Fruit fly (Drosophila melanogaster) whole organism, wandering third instar larva: ENCODE data around the gene parvin.

Experiments
- Dfd ChIP-seq: fragments of >200 bp; optimal IDR thresholded peaks from 2 replicates; lab custom pipeline; 2017; ENCODE audit warnings: missing biosample characterization, missing genetic modification characterization
- Rel ChIP-seq, 2 experiments: fragments of 200-800 bp; sonication (Bioruptor generic) in 1 of 2; optimal IDR thresholded peaks; 2 replicates in 1 of 2; 3 replicates in 1 of 2; lab custom pipeline; 2016 to 2019; ENCODE audit warnings: mild to moderate bottlenecking in 2 of 2, missing biosample characterization in 2 of 2, missing genetic modification characterization in 2 of 2, moderate library complexity in 1 of 2

Gene parvin

DNA sequence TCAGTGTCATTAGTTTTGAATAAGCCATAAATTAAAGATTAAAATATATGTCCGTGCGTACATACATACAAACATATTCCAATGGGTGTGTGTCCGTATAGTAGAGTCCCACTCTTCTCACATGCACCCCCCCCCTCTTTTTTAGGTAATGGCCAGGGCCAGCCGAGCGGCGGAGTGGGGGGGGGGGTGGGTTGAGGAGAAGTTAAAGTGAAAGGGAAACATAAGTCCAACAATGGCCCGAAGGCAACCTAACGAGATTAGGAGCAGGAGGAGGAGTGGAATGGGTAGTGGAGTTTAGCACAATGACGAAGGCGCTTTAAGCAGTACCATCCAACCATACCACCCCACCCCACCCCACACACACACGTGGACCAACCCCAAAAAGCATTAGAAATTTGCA is 50.0 kb downstream of the parvin start:
- TF ChIP-seq Rel (GFP tag; optimal IDR thresholded peaks at IDR 0.05; lab: Kevin White, UChicago) (no peak), Rel (tag; optimal IDR thresholded peaks at IDR 0.05; lab: Kevin White, UChicago) (no peak), Dfd (GFP tag; lab: Kevin White, UChicago) (peak; percentile 47)
- TF ChIP-seq, all 38 proteins: peak for 1
